Worm (Caenorhabditis elegans) whole organism, L3 larva: ENCODE measurements around the gene snr-3.

Source experiments
- ZK546.5 ChIP-seq: sonication (generic microtip); optimal IDR thresholded peaks from 2 replicates; lab custom pipeline; 2017; ENCODE audit warnings: missing biosample characterization, missing genetic modification characterization
- aly-2 ChIP-seq: fragments of 150-350 bp; optimal IDR thresholded peaks from 2 replicates; lab custom pipeline; 2014; ENCODE audit warnings: missing biosample characterization, missing genetic modification characterization
- ama-1 ChIP-seq: fragments of 150-350 bp; optimal IDR thresholded peaks from 2 replicates; lab custom pipeline; 2018
- ceh-16 ChIP-seq: sonication (generic microtip); optimal IDR thresholded peaks from 2 replicates; lab custom pipeline; 2017; ENCODE audit warnings: missing biosample characterization, missing genetic modification characterization
- ceh-28 ChIP-seq: fragments of 150-350 bp; optimal IDR thresholded peaks from 2 replicates; lab custom pipeline; 2014; ENCODE audit warnings: missing biosample characterization, missing genetic modification reagents, missing genetic modification characterization
- ceh-9 ChIP-seq: sonication (generic microtip); optimal IDR thresholded peaks from 2 replicates; lab custom pipeline; 2018; ENCODE audit warnings: missing biosample characterization, missing genetic modification characterization
- daf-12 ChIP-seq: fragments of 150-350 bp; optimal IDR thresholded peaks from 2 replicates; lab custom pipeline; 2014; ENCODE audit warnings: missing biosample characterization, missing genetic modification reagents, missing genetic modification characterization
- elt-1 ChIP-seq: fragments of 150-350 bp; optimal IDR thresholded peaks from 2 replicates; lab custom pipeline; 2014; ENCODE audit warnings: missing biosample characterization, missing genetic modification characterization
- elt-2 ChIP-seq: sonication (generic microtip); optimal IDR thresholded peaks from 2 replicates; lab custom pipeline; 2016; ENCODE audit warnings: missing genetic modification reagents, mild to moderate bottlenecking, missing genetic modification characterization, missing compliant biosample characterization
- eor-1 ChIP-seq, 2 experiments: fragments of 150-350 bp; optimal IDR thresholded peaks; 2 replicates each; lab custom pipeline; 2014 to 2018; ENCODE audit warnings: missing biosample characterization in 2 of 2, missing genetic modification characterization in 2 of 2
- fkh-10 ChIP-seq: sonication (generic microtip); optimal IDR thresholded peaks from 2 replicates; lab custom pipeline; 2017; ENCODE audit warnings: missing biosample characterization, missing genetic modification reagents, missing genetic modification characterization
- fkh-2 ChIP-seq: fragments of 150-350 bp; optimal IDR thresholded peaks from 2 replicates; lab custom pipeline; 2014; ENCODE audit warnings: missing biosample characterization, missing genetic modification reagents, missing genetic modification characterization
- jun-1 ChIP-seq: fragments of 150-350 bp; optimal IDR thresholded peaks from 2 replicates; lab custom pipeline; 2014; ENCODE audit warnings: missing biosample characterization, missing genetic modification reagents, missing genetic modification characterization
- lin-39 ChIP-seq: fragments of 150-350 bp; optimal IDR thresholded peaks from 2 replicates; lab custom pipeline; 2018; ENCODE audit warnings: missing biosample characterization, missing genetic modification reagents, missing genetic modification characterization
- lsy-12 ChIP-seq: sonication (generic microtip); optimal IDR thresholded peaks from 2 replicates; lab custom pipeline; 2016; ENCODE audit warnings: mild to moderate bottlenecking, missing genetic modification characterization, missing compliant biosample characterization
- mdl-1 ChIP-seq: fragments of 150-350 bp; optimal IDR thresholded peaks from 2 replicates; lab custom pipeline; 2014; ENCODE audit warnings: missing biosample characterization, missing genetic modification characterization
- nhr-11 ChIP-seq: fragments of 150-350 bp; optimal IDR thresholded peaks from 2 replicates; lab custom pipeline; 2014; ENCODE audit warnings: missing biosample characterization, missing genetic modification characterization
- nhr-23 ChIP-seq: fragments of 150-350 bp; optimal IDR thresholded peaks from 2 replicates; lab custom pipeline; 2014; ENCODE audit warnings: missing biosample characterization, missing genetic modification reagents, missing genetic modification characterization
- nhr-25 ChIP-seq: sonication (generic microtip); optimal IDR thresholded peaks from 2 replicates; lab custom pipeline; 2017; ENCODE audit warnings: missing biosample characterization, missing genetic modification characterization
- nhr-43 ChIP-seq: sonication (generic microtip); optimal IDR thresholded peaks from 2 replicates; lab custom pipeline; 2016; ENCODE audit warnings: mild to moderate bottlenecking, missing genetic modification characterization, missing compliant biosample characterization; ENCODE audit not compliant: poor library complexity, severe bottlenecking
- nhr-67 ChIP-seq: fragments of 150-350 bp; optimal IDR thresholded peaks from 2 replicates; lab custom pipeline; 2014; ENCODE audit warnings: missing biosample characterization, missing genetic modification characterization
- nhr-77 ChIP-seq: fragments of 150-350 bp; optimal IDR thresholded peaks from 2 replicates; lab custom pipeline; 2014; ENCODE audit warnings: missing biosample characterization, missing genetic modification characterization
- pha-4 ChIP-seq: fragments of 150-350 bp; optimal IDR thresholded peaks from 2 replicates; lab custom pipeline; 2014; ENCODE audit warnings: missing biosample characterization, missing genetic modification reagents, missing genetic modification characterization
- pqm-1 ChIP-seq: fragments of 150-350 bp; optimal IDR thresholded peaks from 2 replicates; lab custom pipeline; 2017; ENCODE audit warnings: missing biosample characterization, missing genetic modification characterization, inconsistent platforms
- skn-1 ChIP-seq: fragments of 150-350 bp; optimal IDR thresholded peaks from 2 replicates; lab custom pipeline; 2014; ENCODE audit warnings: missing biosample characterization, missing genetic modification characterization
- snpc-4 ChIP-seq: fragments of 150-350 bp; optimal IDR thresholded peaks from 2 replicates; lab custom pipeline; 2014; ENCODE audit warnings: missing biosample characterization, missing genetic modification characterization
- zag-1 ChIP-seq: fragments of 150-350 bp; optimal IDR thresholded peaks from 2 replicates; lab custom pipeline; 2014; ENCODE audit warnings: missing biosample characterization, missing genetic modification characterization

The snr-3 gene

DNA sequence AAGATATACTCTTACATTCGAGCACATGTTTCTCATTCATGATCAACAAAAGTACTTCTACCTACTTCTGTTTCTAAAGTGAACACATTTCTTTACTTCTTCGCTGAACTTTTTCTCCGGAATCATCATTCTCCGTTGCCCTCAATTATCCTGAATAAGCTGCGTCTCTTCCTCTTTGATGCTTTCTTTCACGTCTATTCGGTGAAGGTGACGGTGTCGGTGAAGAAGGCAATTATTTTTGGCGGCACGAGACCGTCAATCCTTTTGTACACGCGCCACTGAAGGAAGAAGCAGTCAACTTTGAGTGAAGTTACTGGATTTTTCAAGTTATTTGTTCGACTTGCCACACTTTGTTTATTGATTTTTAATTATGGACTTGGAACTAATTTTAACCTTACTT is 42.0 kb upstream of the snr-3 start, which contains the start of gene abch-1:
abch-1 (minus strand) TSS at position 101 of the 400 bp plus-strand sequence.
- TF ChIP-seq lsy-12 (tag; lab: Kevin White, UChicago) = no peak
- TF ChIP-seq aly-2 (tag; lab: Kevin White, UChicago) = no peak
- TF ChIP-seq ZK546.5 (tag; lab: Kevin White, UChicago) = no peak
- no peak for TF ChIP-seq elt-1 (tag; lab: Kevin White, UChicago)
- no peak for TF ChIP-seq nhr-77 (tag; lab: Kevin White, UChicago)
- TF ChIP-seq fkh-2 (tag; lab: Kevin White, UChicago) = no peak
- TF ChIP-seq ceh-9 (tag; lab: Kevin White, UChicago) = no peak
- no peak for TF ChIP-seq ama-1
- TF ChIP-seq jun-1 (tag; lab: Kevin White, UChicago) = no peak
- TF ChIP-seq pqm-1 (tag; lab: Kevin White, UChicago) = no peak
- no peak for TF ChIP-seq zag-1 (tag; lab: Kevin White, UChicago)
- no peak for TF ChIP-seq ceh-16 (tag; lab: Kevin White, UChicago)
- no peak for TF ChIP-seq mdl-1 (tag; lab: Kevin White, UChicago)

DNA sequence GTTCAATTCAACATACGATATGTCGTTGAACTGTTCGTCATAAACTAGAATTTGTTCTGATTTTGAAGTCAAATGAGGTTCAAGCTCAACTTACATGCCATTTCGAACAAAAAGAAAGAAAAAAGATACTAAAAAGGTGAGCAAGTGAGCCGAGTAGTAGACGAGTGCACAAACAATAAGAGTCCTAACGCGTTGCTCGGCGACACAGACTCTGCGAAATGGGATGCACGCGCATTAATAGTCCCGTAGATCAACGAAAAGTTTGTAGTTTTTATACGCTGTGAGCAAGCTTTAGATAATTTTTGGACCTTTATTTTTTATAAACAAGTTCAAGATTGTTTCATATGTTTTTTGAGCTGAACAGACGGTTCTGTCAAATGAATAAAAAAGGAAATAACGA is 39.1 kb upstream of the snr-3 start, which contains the start of gene C56E6.4:
C56E6.4 (minus strand) TSS at position 101 of the 400 bp plus-strand sequence.
- no peak for TF ChIP-seq skn-1 (tag; lab: Kevin White, UChicago)
- TF ChIP-seq fkh-10 (GFP tag; lab: Kevin White, UChicago) = no peak

DNA sequence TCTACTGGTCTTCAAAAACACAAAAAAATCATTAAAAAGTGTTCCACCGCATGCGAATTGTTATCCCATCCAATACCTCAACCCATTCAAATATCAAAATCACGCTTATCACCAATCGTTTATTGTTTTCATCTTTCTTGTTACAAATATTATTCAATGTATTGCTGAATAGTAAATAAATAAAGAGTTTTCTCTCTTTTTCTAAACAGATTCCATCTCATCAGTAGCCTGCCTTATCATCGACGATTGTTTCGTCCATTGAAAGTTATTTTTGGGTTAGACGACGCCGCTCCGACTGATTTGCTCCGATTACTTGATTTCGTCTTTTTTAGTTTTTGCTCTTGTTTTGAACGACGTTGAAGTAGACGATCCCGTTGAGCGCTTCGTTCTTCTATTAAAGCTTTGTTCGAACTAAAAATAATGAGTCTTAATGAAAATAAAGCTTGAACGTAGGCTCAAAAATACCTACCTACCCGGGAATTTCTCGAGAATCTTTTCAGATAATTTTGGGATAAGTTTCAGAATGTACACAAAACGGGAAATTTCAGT is 36.6 kb upstream of the snr-3 start:
- TF ChIP-seq ceh-28 (tag; lab: Kevin White, UChicago) (peak; percentile 30), nhr-67 (tag; lab: Kevin White, UChicago) (no peak), elt-2 (peak; percentile 1), snpc-4 (tag; lab: Kevin White, UChicago) (no peak), daf-12 (tag; lab: Kevin White, UChicago) (no peak), ama-1 (peak; percentile 67), pha-4 (tag; lab: Kevin White, UChicago) (peak; percentile 1), jun-1 (tag; lab: Kevin White, UChicago) (no peak), elt-1 (tag; lab: Kevin White, UChicago) (no peak)

- TF ChIP-seq nhr-23 (no peak), elt-2 (peak; percentile 57), pqm-1 (tag; lab: Kevin White, UChicago) (peak; percentile 28), nhr-25 (tag; lab: Kevin White, UChicago) (no peak), eor-1 (tag; optimal IDR thresholded peaks at IDR 0.05; lab: Kevin White, UChicago) (no peak)
Observed at ce11 chrII:6524501-6524977, 35.0 kb upstream of the snr-3 start, which contains the start of gene C56E6.2. C56E6.2 (plus strand) TSS chrII:6524927.

- TF ChIP-seq pha-4 (tag; lab: Kevin White, UChicago) (no peak), fkh-10 (GFP tag; lab: Kevin White, UChicago) (no peak)
Observed at ce11 chrII:6523940-6524339, 34.4 kb upstream of the snr-3 start.

- TF ChIP-seq lin-39 (tag; lab: Kevin White, UChicago) (peak; percentile 30), nhr-25 (tag; lab: Kevin White, UChicago) (peak; percentile 65), nhr-23 (no peak), elt-2 (no peak), nhr-11 (tag; lab: Kevin White, UChicago) (no peak), nhr-43 (peak; percentile 19), pqm-1 (tag; lab: Kevin White, UChicago) (peak; percentile 25)
Observed at ce11 chrII:6522622-6523254, 33.2 kb upstream of the snr-3 start.

- TF ChIP-seq elt-2 (peak; percentile 55), ZK546.5 (tag; lab: Kevin White, UChicago) (no peak), pqm-1 (tag; lab: Kevin White, UChicago) (peak; percentile 18)
Observed at ce11 chrII:6521316-6521715, 31.8 kb upstream of the snr-3 start, which contains the start of gene toe-2. toe-2 (minus strand) TSS chrII:6521385.
